Worm (Caenorhabditis elegans): ENCODE results near the gene mec-14.

Gene mec-14

DNA sequence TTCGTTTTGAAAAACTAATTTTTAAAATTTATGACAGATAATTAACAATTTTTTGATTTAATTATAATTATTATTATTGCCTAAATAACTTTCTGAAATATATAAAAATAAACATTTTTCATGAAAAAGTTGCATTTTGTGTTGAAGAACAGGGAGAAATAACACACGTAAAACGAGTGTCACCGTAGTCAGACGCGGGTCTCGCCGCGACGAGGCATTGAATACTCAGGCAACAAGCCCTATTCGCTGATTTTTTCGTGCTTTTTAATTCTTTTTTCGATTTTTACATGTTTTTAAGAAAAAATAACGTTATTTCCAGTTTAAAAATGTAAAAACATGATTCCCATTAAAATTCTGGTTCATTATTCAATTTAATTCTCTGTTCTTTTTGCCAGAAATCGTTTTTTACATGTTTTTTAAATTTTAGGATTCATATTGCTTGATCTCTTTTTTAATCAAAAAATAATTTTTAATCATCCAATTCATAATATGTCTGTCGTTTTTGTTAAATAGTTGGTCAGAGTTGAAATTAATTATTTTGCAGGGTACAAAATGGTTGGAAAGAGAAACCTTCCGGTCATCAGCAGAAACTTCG lies 15.2 kb upstream of the mec-14 start, which contains the start of gene rpl-6:
TSS of gene rpl-6 (plus strand) at position 545 of the 595 bp plus-strand sequence.
- TF ChIP-seq unc-62 (GFP tag; optimal IDR thresholded peaks at IDR 0.05) = no peak

DNA sequence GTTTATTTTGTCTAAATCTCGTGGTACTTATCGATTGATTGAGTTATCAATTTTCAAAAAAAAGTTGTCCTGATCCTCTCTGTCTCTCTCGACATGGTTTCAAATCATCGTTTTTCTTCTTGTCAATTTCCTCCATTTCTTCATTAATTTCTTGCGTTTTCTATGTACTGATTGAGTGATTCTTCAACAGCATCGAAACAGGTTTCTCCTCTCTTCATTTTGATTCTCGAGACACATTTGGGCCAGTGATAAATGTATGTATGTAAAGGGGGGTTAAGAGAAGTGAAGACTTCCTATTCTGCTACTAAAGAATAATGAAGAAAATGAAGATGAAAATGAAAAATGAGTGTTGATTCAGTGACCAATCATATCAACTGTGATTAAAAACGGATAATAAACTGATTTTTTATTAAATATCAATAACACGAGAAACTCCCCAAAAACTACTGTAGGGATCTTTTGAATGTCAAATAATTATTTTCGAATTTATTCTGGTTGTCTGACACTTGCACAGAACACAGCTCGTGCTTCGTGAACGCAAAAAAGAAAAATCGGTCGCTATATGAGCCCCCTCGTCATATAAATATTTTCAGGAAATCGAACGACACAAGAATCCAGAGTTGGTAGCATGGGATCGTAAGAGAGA lies 10.5 kb upstream of the mec-14 start:
- no peak for TF ChIP-seq unc-62 (GFP tag; optimal IDR thresholded peaks at IDR 0.05)

ce11 chrIII:7201378-7202256 lies 8.8 kb upstream of the mec-14 start, which contains the start of gene dpy-31:
Gene dpy-31 (plus strand): TSS chrIII:7202206.
- TF ChIP-seq unc-62 (GFP tag; optimal IDR thresholded peaks at IDR 0.05) = no peak

DNA sequence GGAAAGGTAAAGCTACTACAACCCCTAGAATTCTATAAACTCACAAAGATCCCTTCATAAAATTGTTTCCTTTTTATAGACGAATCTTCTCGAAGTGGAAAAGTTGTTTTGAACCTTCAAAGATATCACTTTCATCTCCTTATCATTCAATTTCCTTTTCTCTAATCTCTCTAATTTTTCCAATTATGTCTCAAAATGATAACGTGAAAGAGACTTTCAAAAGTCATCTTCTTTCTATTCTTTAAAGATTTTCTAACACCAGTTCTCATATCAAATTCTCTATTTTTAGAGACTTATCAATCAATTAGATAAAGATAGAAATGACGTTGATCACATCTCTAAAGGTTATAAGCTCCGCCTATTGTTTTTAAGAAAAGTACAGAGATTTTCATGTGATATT lies 6.7 kb upstream of the mec-14 start:
- no peak for TF ChIP-seq unc-62 (GFP tag; optimal IDR thresholded peaks at IDR 0.05)

- no peak for TF ChIP-seq unc-62 (GFP tag; optimal IDR thresholded peaks at IDR 0.05)
Measured at ce11 chrIII:7198838-7199237, 6.0 kb upstream of the mec-14 start, which contains the start of gene pfd-5. Gene pfd-5 (minus strand): TSS chrIII:7198884.

DNA sequence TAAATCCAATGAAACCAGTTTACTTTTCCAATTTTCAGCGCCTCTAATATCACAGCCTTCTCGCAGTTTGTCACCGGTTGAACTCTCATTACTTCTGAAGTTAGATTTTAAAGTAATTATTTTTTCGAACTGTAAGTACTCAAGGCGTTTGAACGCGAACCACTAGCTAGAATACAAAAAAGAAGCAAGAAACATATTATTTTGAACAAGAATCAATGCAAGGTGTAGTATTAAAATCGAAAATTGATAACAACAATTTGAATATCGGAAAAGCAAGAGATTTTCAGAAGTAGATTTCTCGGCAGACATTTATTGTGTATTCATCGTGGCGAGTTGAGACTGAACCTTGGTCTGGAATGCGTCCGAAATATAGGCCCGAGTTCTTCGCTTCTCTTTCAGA lies 5.2 kb upstream of the mec-14 start, which contains the start of gene exos-9:
TSS of gene exos-9 (minus strand) at position 101 of the 400 bp plus-strand sequence.
- no peak for TF ChIP-seq unc-62 (GFP tag; optimal IDR thresholded peaks at IDR 0.05)

DNA sequence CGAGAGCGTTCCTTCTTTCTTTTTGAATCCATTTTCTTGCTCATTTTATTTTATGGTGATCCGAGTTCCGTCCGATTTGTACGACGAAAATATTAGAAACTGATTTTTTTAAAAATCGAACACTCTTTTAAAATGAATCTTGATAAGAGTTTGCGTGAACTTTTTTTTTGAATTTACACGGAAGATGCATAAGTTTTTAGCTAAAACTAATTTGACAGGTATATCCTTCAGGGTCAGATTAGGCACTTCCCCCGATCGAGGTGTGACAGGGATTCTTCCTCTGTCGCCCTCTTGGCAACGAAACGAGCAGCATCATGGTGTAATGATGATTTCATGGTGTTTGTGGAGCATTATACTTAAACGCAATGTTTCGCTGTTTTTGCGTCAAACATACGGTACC lies 2.5 kb upstream of the mec-14 start, which contains the start of gene F37C12.18:
TSS of gene F37C12.18 (minus strand) at position 101 of the 400 bp plus-strand sequence.
- TF ChIP-seq unc-62 (GFP tag; optimal IDR thresholded peaks at IDR 0.05) = no peak

ce11 chrIII:7189581-7190128 lies 3.1 kb downstream of the mec-14 start, which contains the start of gene rps-21:
Gene rps-21 (minus strand): TSS chrIII:7189631.
- no peak for TF ChIP-seq unc-62 (GFP tag; optimal IDR thresholded peaks at IDR 0.05)

ce11 chrIII:7188300-7189052 lies 4.3 kb downstream of the mec-14 start, which contains the start of the genes F37C12.21 and F37C12.10:
Gene F37C12.21 (plus strand): TSS chrIII:7188357.
Gene F37C12.10 (minus strand): TSS chrIII:7188384.
- no peak for TF ChIP-seq unc-62 (GFP tag; optimal IDR thresholded peaks at IDR 0.05)

ce11 chrIII:7185473-7185872 lies 7.3 kb downstream of the mec-14 start, which contains the start of gene F37C12.14:
Gene F37C12.14 (minus strand): TSS chrIII:7185573.
- no peak for TF ChIP-seq unc-62 (GFP tag; optimal IDR thresholded peaks at IDR 0.05)

DNA sequence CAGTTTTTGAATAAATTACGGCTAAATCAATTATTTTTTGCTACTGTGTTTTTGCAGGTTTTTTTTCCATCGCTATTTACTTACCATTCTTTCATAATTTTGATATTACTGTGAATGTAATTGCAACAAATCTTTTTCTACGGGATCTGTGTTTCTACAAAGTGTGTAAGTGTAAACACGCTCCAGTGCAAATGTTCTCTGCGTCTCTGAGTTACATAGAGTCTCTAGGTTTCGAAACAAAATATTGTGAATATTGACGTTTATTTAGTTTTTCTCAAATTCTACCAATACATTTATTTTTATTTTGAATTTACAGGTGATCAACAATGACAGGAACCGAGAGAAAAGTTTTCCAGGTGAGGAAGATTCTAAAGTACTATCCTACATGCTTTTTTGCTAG lies 8.8 kb downstream of the mec-14 start, which contains the start of gene yju-2:
TSS of gene yju-2 (plus strand) at position 315 of the 400 bp plus-strand sequence.
- TF ChIP-seq unc-62 (GFP tag; optimal IDR thresholded peaks at IDR 0.05) = no peak

ce11 chrIII:7181822-7182221 lies 11.0 kb downstream of the mec-14 start, which contains the start of gene epg-4:
Gene epg-4 (plus strand): TSS chrIII:7182167.
- TF ChIP-seq unc-62 (GFP tag; optimal IDR thresholded peaks at IDR 0.05) = no peak

DNA sequence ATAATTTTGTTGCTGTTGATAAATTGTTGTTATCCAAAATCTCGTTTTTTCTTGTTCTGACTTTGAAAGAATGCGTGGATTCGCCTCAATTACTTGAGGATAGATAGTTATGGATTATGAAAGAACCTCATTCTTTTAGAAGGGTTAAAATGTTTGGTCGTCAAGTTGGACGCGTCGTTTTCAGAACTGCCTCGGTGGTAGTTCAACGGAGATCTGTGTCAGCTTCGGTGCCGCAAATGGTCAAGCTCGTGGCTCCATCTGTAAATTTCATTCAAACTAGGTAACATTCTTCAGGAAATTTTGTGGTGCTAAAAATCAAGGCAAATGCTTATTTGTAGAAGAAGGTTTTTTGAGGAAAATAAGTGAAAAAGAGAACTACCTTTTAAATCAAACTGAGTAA lies 12.2 kb downstream of the mec-14 start, which contains the start of gene ndab-2:
TSS of gene ndab-2 (plus strand) at position 140 of the 400 bp plus-strand sequence.
- TF ChIP-seq unc-62 (GFP tag; optimal IDR thresholded peaks at IDR 0.05) = no peak

ce11 chrIII:7179538-7180301 lies 13.1 kb downstream of the mec-14 start, which contains the start of the genes rps-14 and rpl-36:
Gene rps-14 (minus strand): TSS chrIII:7179588.
Gene rpl-36 (plus strand): TSS chrIII:7180251.
- TF ChIP-seq unc-62 (GFP tag; optimal IDR thresholded peaks at IDR 0.05) = no peak
